Comparison of ENCODE assay signal across 5 worm cellular contexts in the genomic region with DNA sequence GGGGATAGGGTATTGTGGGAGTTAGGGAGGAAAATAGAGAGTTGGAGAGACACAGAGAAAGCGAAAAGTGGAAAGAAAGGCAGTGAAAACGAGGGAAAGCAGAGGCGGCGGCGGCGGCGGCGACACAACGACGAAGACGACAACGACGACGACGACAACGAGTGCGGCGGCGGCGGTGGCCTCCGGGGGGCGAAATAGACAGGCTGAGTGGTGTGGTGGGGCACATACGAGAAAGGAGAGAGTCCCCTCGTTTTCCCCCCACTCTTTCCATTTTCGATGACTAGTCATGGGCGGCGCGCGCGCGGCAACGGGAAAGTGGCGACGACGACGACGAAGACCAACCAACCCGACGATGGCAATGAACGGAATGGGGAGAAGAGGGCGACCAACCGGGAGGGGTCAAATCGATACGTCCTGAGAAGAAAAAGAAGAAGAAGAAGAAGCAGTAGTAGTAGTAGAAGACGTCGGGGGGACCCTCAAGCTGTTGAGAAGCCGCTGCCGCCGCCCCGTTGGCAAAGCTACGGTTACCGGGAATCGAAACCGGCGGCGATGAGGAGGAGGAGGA.
TF ChIP-seq lines count a peak whose summit lies in the region.

No protein-coding gene starts in this region.

TF ChIP-seq in whole organism, L1 larva, 84 proteins besides CTCF, POLR2A, EP300 and RAD21 (continues in another document):
- no peak for TF ChIP-seq lin-39 (tag; optimal IDR thresholded peaks at IDR 0.05; lab: Kevin White, UChicago)
- TF ChIP-seq nhr-28 (tag; optimal IDR thresholded peaks at IDR 0.05; lab: Kevin White, UChicago), result no peak
- TF ChIP-seq unc-62 (GFP tag; optimal IDR thresholded peaks at IDR 0.05; lab: Kevin White, UChicago), result no peak
- TF ChIP-seq irx-1 (tag; optimal IDR thresholded peaks at IDR 0.05; lab: Kevin White, UChicago), result no peak
- no peak for TF ChIP-seq hlh-17 (GFP tag; optimal IDR thresholded peaks at IDR 0.05; lab: Kevin White, UChicago; ENCODE audit: borderline replicate concordance)
- no peak for TF ChIP-seq nhr-90 (tag; optimal IDR thresholded peaks at IDR 0.05; lab: Kevin White, UChicago; ENCODE audit: poor library complexity)
- no peak for TF ChIP-seq ceh-63 (GFP tag; optimal IDR thresholded peaks at IDR 0.05; lab: Kevin White, UChicago)
- TF ChIP-seq sox-4 (tag; optimal IDR thresholded peaks at IDR 0.05; lab: Kevin White, UChicago), result no peak
- TF ChIP-seq unc-30 (tag; optimal IDR thresholded peaks at IDR 0.05; lab: Kevin White, UChicago), result no peak
- peak; percentile 3 for TF ChIP-seq egl-13 (tag; optimal IDR thresholded peaks at IDR 0.05; lab: Kevin White, UChicago)
- no peak for TF ChIP-seq hlh-4 (tag; optimal IDR thresholded peaks at IDR 0.05; lab: Kevin White, UChicago)
- no peak for TF ChIP-seq unc-130 (tag; optimal IDR thresholded peaks at IDR 0.05; lab: Kevin White, UChicago)
- no peak for TF ChIP-seq F16B12.6 (tag; optimal IDR thresholded peaks at IDR 0.05; lab: Kevin White, UChicago)
- no peak for TF ChIP-seq mep-1 (tag; optimal IDR thresholded peaks at IDR 0.05; lab: Kevin White, UChicago)
- no peak for TF ChIP-seq mab-9 (GFP tag; IDR thresholded peaks at IDR 0.05; lab: Robert Waterston, UW)
- no peak for TF ChIP-seq nhr-11 (tag; optimal IDR thresholded peaks at IDR 0.05; lab: Kevin White, UChicago)
- no peak for TF ChIP-seq tlp-1 (tag; optimal IDR thresholded peaks at IDR 0.05; lab: Kevin White, UChicago)
- TF ChIP-seq ama-1 (optimal IDR thresholded peaks at IDR 0.05; lab: Kevin White, UChicago), result no peak

TF ChIP-seq in whole organism, L3 larva, 47 proteins besides CTCF, POLR2A, EP300 and RAD21:
- peak; percentile 56 for TF ChIP-seq nfya-1 (tag; optimal IDR thresholded peaks at IDR 0.05; lab: Kevin White, UChicago; ENCODE audit: insufficient read depth)
- TF ChIP-seq nhr-25 (tag; optimal IDR thresholded peaks at IDR 0.05; lab: Kevin White, UChicago), result peak; percentile 44
- peak; percentile 33 for TF ChIP-seq lin-39 (tag; optimal IDR thresholded peaks at IDR 0.05; lab: Kevin White, UChicago)
- TF ChIP-seq ceh-28 (tag; optimal IDR thresholded peaks at IDR 0.05; lab: Kevin White, UChicago), result peak; percentile 26
- TF ChIP-seq nhr-237 (tag; optimal IDR thresholded peaks at IDR 0.05; lab: Kevin White, UChicago), result no peak
- peak; percentile 19 for TF ChIP-seq nhr-23 (tag; optimal IDR thresholded peaks at IDR 0.05; lab: Kevin White, UChicago)
- TF ChIP-seq nhr-28 (tag; optimal IDR thresholded peaks at IDR 0.05; lab: Kevin White, UChicago), result no peak
- TF ChIP-seq hmg-11 (tag; optimal IDR thresholded peaks at IDR 0.05; lab: Kevin White, UChicago), result peak; percentile 73
- TF ChIP-seq elt-1 (tag; optimal IDR thresholded peaks at IDR 0.05; lab: Kevin White, UChicago), result no peak
- TF ChIP-seq sea-2 (GFP tag; optimal IDR thresholded peaks at IDR 0.05; lab: Kevin White, UChicago), result no peak
TF ChIP-seq in whole organism, L3 larva: peak in this region for 6.

TF ChIP-seq in whole organism, early embryonic, 17 proteins besides CTCF, POLR2A, EP300 and RAD21:
- TF ChIP-seq hmg-4 (GFP tag; optimal IDR thresholded peaks at IDR 0.05; lab: Kevin White, UChicago) (peak; percentile 39), F13C5.2 (tag; optimal IDR thresholded peaks at IDR 0.05; lab: Kevin White, UChicago) (peak; percentile 16), aly-1 (tag; optimal IDR thresholded peaks at IDR 0.05; lab: Kevin White, UChicago) (peak; percentile 67), hnd-1 (tag; optimal IDR thresholded peaks at IDR 0.05; lab: Kevin White, UChicago) (no peak)

TF ChIP-seq in whole organism, midembryonic, 9 proteins besides CTCF, POLR2A, EP300 and RAD21:
- TF ChIP-seq cog-1 (tag; optimal IDR thresholded peaks at IDR 0.05; lab: Kevin White, UChicago), result peak; percentile 33
- TF ChIP-seq klf-2 (GFP tag; conservative IDR thresholded peaks at IDR 0.05; lab: Robert Waterston, UW), result 0 out of 2 replicates have a peak, but pooled peaks have one; percentile 13
- 0 out of 2 replicates have a peak, but pooled peaks have one; percentile 8 for TF ChIP-seq flt-1 (GFP tag; IDR thresholded peaks at IDR 0.05; lab: Robert Waterston, UW)
- peak; percentile 58; the same call in 1 of the 2 replicates for TF ChIP-seq ztf-23 (GFP tag; IDR thresholded peaks at IDR 0.05; lab: Robert Waterston, UW)
- TF ChIP-seq med-1 (GFP tag; optimal IDR thresholded peaks at IDR 0.05; lab: Kevin White, UChicago; ENCODE audit: insufficient read depth), result no peak
- TF ChIP-seq T22C8.4 (GFP tag; IDR thresholded peaks at IDR 0.05; lab: Robert Waterston, UW), result no peak
- no peak; the same call in 1 of the 2 replicates for TF ChIP-seq ztf-29 (GFP tag; IDR thresholded peaks at IDR 0.05; lab: Robert Waterston, UW)
- no peak for TF ChIP-seq tab-1 (GFP tag; IDR thresholded peaks at IDR 0.05; lab: Robert Waterston, UW)
- no peak for TF ChIP-seq ref-1 (GFP tag; conservative IDR thresholded peaks at IDR 0.05; lab: Robert Waterston, UW)

TF ChIP-seq in whole organism, young adult, 124 proteins besides CTCF, POLR2A, EP300 and RAD21:
- TF ChIP-seq dox-1 (GFP tag; IDR thresholded peaks at IDR 0.05; lab: Robert Waterston, UW), result peak; percentile 46; the same call in 1 of the 2 replicates
- 0 out of 2 replicates have a peak, but pooled peaks have one; percentile 27 for TF ChIP-seq hmg-1.2 (GFP tag; IDR thresholded peaks at IDR 0.05; lab: Robert Waterston, UW)
- TF ChIP-seq egrh-3 (GFP tag; IDR thresholded peaks at IDR 0.05; lab: Robert Waterston, UW), result peak; percentile 85
- TF ChIP-seq lin-40 (tag; optimal IDR thresholded peaks at IDR 0.05; lab: Kevin White, UChicago), result peak; percentile 38
- peak; percentile 12; the same call in 1 of the 2 replicates for TF ChIP-seq rcor-1 (GFP tag; IDR thresholded peaks at IDR 0.05; lab: Robert Waterston, UW)
- peak; percentile 98 for TF ChIP-seq madf-10 (tag; optimal IDR thresholded peaks at IDR 0.05; lab: Kevin White, UChicago)
- TF ChIP-seq lin-35 (GFP tag; optimal IDR thresholded peaks at IDR 0.05; lab: Kevin White, UChicago), result peak in 1 of 3 experiments; percentile 16
- no peak for TF ChIP-seq snpc-4 (GFP tag; optimal IDR thresholded peaks at IDR 0.05; lab: Kevin White, UChicago)
- TF ChIP-seq snpc-4 (tag; optimal IDR thresholded peaks at IDR 0.05; lab: Kevin White, UChicago), result peak in 1 of 4 experiments; percentile 15
- no peak for TF ChIP-seq hrde-1 (tag; optimal IDR thresholded peaks at IDR 0.05; lab: Kevin White, UChicago; ENCODE audit: borderline replicate concordance)
- no peak for TF ChIP-seq cebp-1 (GFP tag; IDR thresholded peaks at IDR 0.05; lab: Robert Waterston, UW)
- TF ChIP-seq cebp-1 (tag; optimal IDR thresholded peaks at IDR 0.05; lab: Kevin White, UChicago), result peak; percentile 66
- TF ChIP-seq dpff-1 (tag; optimal IDR thresholded peaks at IDR 0.05; lab: Kevin White, UChicago), result no peak
- no peak for TF ChIP-seq lag-1 (GFP tag; IDR thresholded peaks at IDR 0.05; lab: Robert Waterston, UW)
- TF ChIP-seq C06A6.2 (GFP tag; conservative IDR thresholded peaks at IDR 0.05; lab: Robert Waterston, UW), result 0 out of 2 replicates have a peak, but pooled peaks have one; percentile 28
- TF ChIP-seq C17E4.6 (GFP tag; IDR thresholded peaks at IDR 0.05; lab: Robert Waterston, UW), result 0 out of 2 replicates have a peak, but pooled peaks have one; percentile 8
- TF ChIP-seq B0336.3 (GFP tag; IDR thresholded peaks at IDR 0.05; lab: Robert Waterston, UW), result peak; percentile 31; the same call in 1 of the 2 replicates
- 0 out of 2 replicates have a peak, but pooled peaks have one; percentile 32 for TF ChIP-seq madf-6 (GFP tag; IDR thresholded peaks at IDR 0.05; lab: Robert Waterston, UW)
- no peak for TF ChIP-seq ceh-100 (GFP tag; IDR thresholded peaks at IDR 0.05; lab: Robert Waterston, UW)
- TF ChIP-seq F57A8.1 (GFP tag; optimal IDR thresholded peaks at IDR 0.05; lab: Kevin White, UChicago), result no peak
- TF ChIP-seq nfyb-1 (GFP tag; IDR thresholded peaks at IDR 0.05; lab: Robert Waterston, UW), result 0 out of 2 replicates have a peak, but pooled peaks have one; percentile 33
- 0 out of 2 replicates have a peak, but pooled peaks have one; percentile 7 for TF ChIP-seq egl-44 (GFP tag; IDR thresholded peaks at IDR 0.05; lab: Robert Waterston, UW)
- no peak for TF ChIP-seq ccch-3 (GFP tag; optimal IDR thresholded peaks at IDR 0.05; lab: Kevin White, UChicago)
- peak; percentile 96 for TF ChIP-seq zfh-2 (GFP tag; conservative IDR thresholded peaks at IDR 0.05; lab: Robert Waterston, UW)
- TF ChIP-seq attf-5 (GFP tag; optimal IDR thresholded peaks at IDR 0.05; lab: Kevin White, UChicago), result peak; percentile 30
- no peak for TF ChIP-seq ztf-18 (tag; optimal IDR thresholded peaks at IDR 0.05; lab: Kevin White, UChicago)
- TF ChIP-seq mcd-1 (GFP tag; IDR thresholded peaks at IDR 0.05; lab: Robert Waterston, UW), result peak; percentile 45; the same call in 1 of the 2 replicates
- peak; percentile 80 for TF ChIP-seq K12H6.12 (tag; optimal IDR thresholded peaks at IDR 0.05; lab: Kevin White, UChicago)
- no peak for TF ChIP-seq T07F8.4 (tag; optimal IDR thresholded peaks at IDR 0.05; lab: Kevin White, UChicago)
- TF ChIP-seq nhr-120 (GFP tag; IDR thresholded peaks at IDR 0.05; lab: Robert Waterston, UW), result no peak
- TF ChIP-seq ceh-27 (GFP tag; optimal IDR thresholded peaks at IDR 0.05; lab: Kevin White, UChicago), result peak; percentile 63
